Fruit fly (Drosophila melanogaster): ENCODE results near the gene CG4440.

Gene CG4440

DNA sequence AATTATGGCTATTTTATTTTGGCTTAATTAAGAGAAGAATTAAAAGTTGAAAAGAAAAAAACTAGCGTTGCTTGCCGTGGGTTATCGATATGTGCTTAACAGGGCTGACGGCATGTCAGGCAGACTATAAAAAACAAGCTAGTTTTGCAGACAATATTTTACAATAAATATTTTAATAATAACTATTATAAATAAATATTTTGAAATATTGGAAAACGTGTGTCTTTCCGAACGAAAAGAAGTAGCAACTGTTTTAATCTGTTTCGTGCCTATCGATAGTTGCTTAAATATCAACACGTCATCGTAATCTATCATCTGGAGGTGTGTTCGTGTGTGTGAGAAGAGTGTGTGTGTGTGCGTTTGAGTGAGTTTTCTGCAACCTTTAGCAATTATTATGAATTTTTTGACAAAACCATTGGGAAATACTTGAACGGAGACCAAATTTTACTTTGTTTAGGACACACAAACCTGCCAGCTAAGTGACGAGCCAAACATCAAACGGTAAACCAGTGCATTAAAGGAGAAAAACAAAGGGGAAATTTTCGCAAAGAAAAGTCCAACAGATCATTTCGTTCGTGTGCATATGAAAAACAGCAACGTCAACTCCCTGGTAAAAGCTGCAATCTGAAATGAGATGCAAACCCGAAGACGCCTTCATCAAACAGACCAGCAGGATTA, 22.6 kb upstream of the CG4440 start, which contains the start of the genes CG5861 and Syx5 (continued):
- no peak for TF ChIP-seq CG32767 (GFP tag; IDR thresholded peaks at IDR 0.05)
- peak; percentile 54 for TF ChIP-seq E2f2 (GFP tag; IDR thresholded peaks at IDR 0.05)
- TF ChIP-seq so (GFP tag; IDR thresholded peaks at IDR 0.05): no peak
- TF ChIP-seq rib (GFP tag; IDR thresholded peaks at IDR 0.05): no peak
- no peak for TF ChIP-seq CG4854 (GFP tag; optimal IDR thresholded peaks at IDR 0.05)
- TF ChIP-seq emc (GFP tag; optimal IDR thresholded peaks at IDR 0.05): no peak
- TF ChIP-seq exex (tag; optimal IDR thresholded peaks at IDR 0.05): peak; percentile 63
- no peak for TF ChIP-seq HmgD (GFP tag; optimal IDR thresholded peaks at IDR 0.05)
- peak; percentile 60 for TF ChIP-seq Fer3 (tag; optimal IDR thresholded peaks at IDR 0.05)
- peak in 1 of 2 experiments; percentile 43 for TF ChIP-seq insv (GFP tag; optimal IDR thresholded peaks at IDR 0.05)
- no peak for TF ChIP-seq NC2α (GFP tag; optimal IDR thresholded peaks at IDR 0.05)
- TF ChIP-seq CG8388 (GFP tag; optimal IDR thresholded peaks at IDR 0.05): peak; percentile 47
- TF ChIP-seq knrl (GFP tag; IDR thresholded peaks at IDR 0.05; ENCODE audit: partially characterized antibody): peak; percentile 88
- TF ChIP-seq onecut (GFP tag; IDR thresholded peaks at IDR 0.05): no peak
- no peak for TF ChIP-seq CG8089 (GFP tag; optimal IDR thresholded peaks at IDR 0.05)
- TF ChIP-seq pita (GFP tag; optimal IDR thresholded peaks at IDR 0.05): no peak
- TF ChIP-seq CG18476 (GFP tag; optimal IDR thresholded peaks at IDR 0.05): no peak
- TF ChIP-seq eve (GFP tag; optimal IDR thresholded peaks at IDR 0.05): no peak
- TF ChIP-seq ase (GFP tag; IDR thresholded peaks at IDR 0.05): no peak
- peak; percentile 24 for TF ChIP-seq Six4 (GFP tag; optimal IDR thresholded peaks at IDR 0.05)
- no peak for TF ChIP-seq CG1024 (GFP tag; IDR thresholded peaks at IDR 0.05)
- peak; percentile 62 for TF ChIP-seq bcd (GFP tag; optimal IDR thresholded peaks at IDR 0.05)
- no peak for TF ChIP-seq slp2 (GFP tag; optimal IDR thresholded peaks at IDR 0.05)
- peak; percentile 2 for TF ChIP-seq Bteb2 (GFP tag; optimal IDR thresholded peaks at IDR 0.05)
- peak; percentile 57 for TF ChIP-seq PHDP (tag; optimal IDR thresholded peaks at IDR 0.05)
- no peak for TF ChIP-seq gt (GFP tag; IDR thresholded peaks at IDR 0.05)
- TF ChIP-seq chinmo (GFP tag; IDR thresholded peaks at IDR 0.05; ENCODE audit: partially characterized antibody): peak; percentile 78; the same call in 3 of the 4 replicates
- TF ChIP-seq CG7786 (GFP tag; optimal IDR thresholded peaks at IDR 0.05): no peak
- no peak for TF ChIP-seq Doc2 (GFP tag; IDR thresholded peaks at IDR 0.05)
- peak; percentile 46 for TF ChIP-seq D19A (tag; optimal IDR thresholded peaks at IDR 0.05)
- TF ChIP-seq CG10979 (tag; optimal IDR thresholded peaks at IDR 0.05): peak; percentile 59
- TF ChIP-seq CG6254 (GFP tag; optimal IDR thresholded peaks at IDR 0.05): no peak
- no peak for TF ChIP-seq sima (GFP tag; optimal IDR thresholded peaks at IDR 0.05)
- TF ChIP-seq CG4328 (GFP tag; optimal IDR thresholded peaks at IDR 0.05): peak; percentile 52
- TF ChIP-seq Xbp1 (GFP tag; optimal IDR thresholded peaks at IDR 0.05): peak; percentile 87
- TF ChIP-seq NC2β (GFP tag; optimal IDR thresholded peaks at IDR 0.05): no peak
- TF ChIP-seq zfh2 (GFP tag; optimal IDR thresholded peaks at IDR 0.05): peak; percentile 28
- peak; percentile 66 for TF ChIP-seq CG7963 (GFP tag; IDR thresholded peaks at IDR 0.05; ENCODE audit: partially characterized antibody)
- peak; percentile 18 for TF ChIP-seq CG2202 (tag; optimal IDR thresholded peaks at IDR 0.05)
- TF ChIP-seq CG11093 (GFP tag; IDR thresholded peaks at IDR 0.05): no peak
- no peak for TF ChIP-seq stc (GFP tag; IDR thresholded peaks at IDR 0.05)
- no peak for TF ChIP-seq Tbp (GFP tag; optimal IDR thresholded peaks at IDR 0.05)
- no peak for TF ChIP-seq MTF-1 (GFP tag; optimal IDR thresholded peaks at IDR 0.05; ENCODE audit: borderline replicate concordance)
- TF ChIP-seq inv (GFP tag; IDR thresholded peaks at IDR 0.05; ENCODE audit: partially characterized antibody): peak; percentile 84
- no peak for TF ChIP-seq CG12236 (GFP tag; optimal IDR thresholded peaks at IDR 0.05)
- no peak for TF ChIP-seq croc (GFP tag; conservative IDR thresholded peaks at IDR 0.05)
